Fruit fly (Drosophila melanogaster) whole organism, prepupa: ENCODE data around the gene Ca-beta.
A peak's percentile ranks its signal among the peaks of the same experiment; 100 is the strongest.

Experiments
- CG10631 ChIP-seq: fragments of 200-800 bp; sonication (Bioruptor generic); optimal IDR thresholded peaks from 2 replicates; lab custom pipeline; 2016; ENCODE audit warnings: missing biosample characterization, missing genetic modification characterization
- CG10669 ChIP-seq: fragments of 200-800 bp; sonication (Bioruptor generic); optimal IDR thresholded peaks from 3 replicates; lab custom pipeline; 2018; ENCODE audit warnings: missing biosample characterization, mild to moderate bottlenecking, missing genetic modification characterization, moderate library complexity
- CG11762 ChIP-seq: fragments of 200-800 bp; sonication (Bioruptor generic); optimal IDR thresholded peaks from 3 replicates; lab custom pipeline; 2016; ENCODE audit warnings: missing biosample characterization, missing genetic modification characterization; ENCODE audit not compliant: insufficient read depth
- CG15336 ChIP-seq: fragments of 200-800 bp; sonication (Bioruptor generic); IDR thresholded peaks from 2 replicates; pipeline ENCODE4 v1.3.6; 2022; ENCODE audit warnings: missing biosample characterization, missing genetic modification characterization
- CG31627 ChIP-seq: fragments of 200-800 bp; sonication (Bioruptor generic); optimal IDR thresholded peaks from 3 replicates; lab custom pipeline; 2016; ENCODE audit warnings: missing biosample characterization, missing genetic modification characterization
- CG32006 ChIP-seq: fragments of 200-800 bp; sonication (Bioruptor generic); optimal IDR thresholded peaks from 3 replicates; lab custom pipeline; 2017; ENCODE audit warnings: missing biosample characterization, mild to moderate bottlenecking, missing genetic modification characterization
- CG4318 ChIP-seq: fragments of 200-800 bp; sonication (Bioruptor generic); optimal IDR thresholded peaks from 3 replicates; lab custom pipeline; 2017; ENCODE audit warnings: missing biosample characterization, mild to moderate bottlenecking, missing genetic modification characterization
- CG6163 ChIP-seq: fragments of 200-800 bp; sonication (Bioruptor generic); IDR thresholded peaks from 3 replicates; pipeline ENCODE4 v1.3.6; 2022; ENCODE audit warnings: missing biosample characterization, missing genetic modification characterization
- CG6792 ChIP-seq: fragments of 200-800 bp; sonication (Bioruptor generic); optimal IDR thresholded peaks from 3 replicates; lab custom pipeline; 2016; ENCODE audit warnings: missing biosample characterization, missing genetic modification characterization
- CG6854 ChIP-seq: fragments of 200-800 bp; sonication (Bioruptor generic); optimal IDR thresholded peaks from 2 replicates; lab custom pipeline; 2017; ENCODE audit warnings: missing biosample characterization, mild to moderate bottlenecking, missing genetic modification characterization
- CG7368 ChIP-seq: fragments of 200-800 bp; sonication (Bioruptor generic); optimal IDR thresholded peaks from 3 replicates; lab custom pipeline; 2016; ENCODE audit warnings: missing biosample characterization, missing genetic modification characterization
- CG8119 ChIP-seq: fragments of 200-800 bp; sonication (Bioruptor generic); IDR thresholded peaks from 3 replicates; pipeline ENCODE4 v1.3.6; 2022; ENCODE audit warnings: missing biosample characterization, missing genetic modification characterization
- CG8319 ChIP-seq: fragments of 200-800 bp; sonication (Bioruptor generic); optimal IDR thresholded peaks from 3 replicates; lab custom pipeline; 2016; ENCODE audit warnings: missing biosample characterization, missing genetic modification characterization
- CG8632 ChIP-seq: fragments of 200-800 bp; sonication (Bioruptor generic); optimal IDR thresholded peaks from 3 replicates; lab custom pipeline; 2016; ENCODE audit warnings: missing biosample characterization, missing genetic modification characterization
- Eip75B ChIP-seq: fragments of 200-800 bp; sonication (Bioruptor generic); optimal IDR thresholded peaks from 3 replicates; lab custom pipeline; 2016; ENCODE audit warnings: missing biosample characterization, missing genetic modification characterization
- Eip93F ChIP-seq: fragments of 200-800 bp; sonication (Bioruptor generic); optimal IDR thresholded peaks from 2 replicates; lab custom pipeline; 2016; ENCODE audit warnings: missing biosample characterization, mild to moderate bottlenecking, missing genetic modification characterization
- Ets21C ChIP-seq: fragments of 200-800 bp; sonication (Bioruptor generic); optimal IDR thresholded peaks from 3 replicates; lab custom pipeline; 2016; ENCODE audit warnings: missing biosample characterization, missing genetic modification characterization
- Gug ChIP-seq: fragments of 200-800 bp; sonication (Bioruptor generic); IDR thresholded peaks from 2 replicates; pipeline ENCODE4 v1.3.6; 2022; ENCODE audit warnings: missing biosample characterization, missing genetic modification characterization
- Hr38 ChIP-seq: sonication (Bioruptor generic); optimal IDR thresholded peaks from 2 replicates; lab custom pipeline; 2016; ENCODE audit warnings: missing biosample characterization, missing genetic modification characterization
- Hr39 ChIP-seq: fragments of 200-800 bp; sonication (Bioruptor generic); optimal IDR thresholded peaks from 2 replicates; lab custom pipeline; 2016; ENCODE audit warnings: missing biosample characterization, missing genetic modification characterization
- Hr4 ChIP-seq: fragments of 200-800 bp; sonication (Bioruptor generic); optimal IDR thresholded peaks from 3 replicates; lab custom pipeline; 2016; ENCODE audit warnings: missing biosample characterization, missing genetic modification characterization
- OdsH ChIP-seq: fragments of 200-800 bp; sonication (Bioruptor generic); optimal IDR thresholded peaks from 3 replicates; lab custom pipeline; 2016; ENCODE audit warnings: missing biosample characterization, missing genetic modification characterization
- Sox102F ChIP-seq: fragments of 200-800 bp; sonication (Bioruptor generic); optimal IDR thresholded peaks from 2 replicates; lab custom pipeline; 2016; ENCODE audit warnings: missing biosample characterization, mild to moderate bottlenecking, missing genetic modification characterization
- Sox15 ChIP-seq: fragments of 200-800 bp; sonication (Bioruptor generic); optimal IDR thresholded peaks from 3 replicates; lab custom pipeline; 2016; ENCODE audit warnings: missing biosample characterization, missing genetic modification characterization
- cyc ChIP-seq: fragments of 200-800 bp; sonication (Bioruptor generic); optimal IDR thresholded peaks from 3 replicates; lab custom pipeline; 2016; ENCODE audit warnings: missing biosample characterization, missing genetic modification characterization
- dac ChIP-seq: fragments of 200-800 bp; sonication (Bioruptor generic); optimal IDR thresholded peaks from 2 replicates; lab custom pipeline; 2017; ENCODE audit warnings: missing biosample characterization, mild to moderate bottlenecking, missing genetic modification characterization
- dsx ChIP-seq: fragments of 200-800 bp; optimal IDR thresholded peaks from 3 replicates; lab custom pipeline; 2019; ENCODE audit warnings: missing biosample characterization, mild to moderate bottlenecking, missing genetic modification characterization, moderate library complexity; ENCODE audit not compliant: poor library complexity, severe bottlenecking
- eg ChIP-seq: fragments of 200-800 bp; sonication (Bioruptor generic); IDR thresholded peaks from 3 replicates; pipeline ENCODE4 v1.3.6; 2022; ENCODE audit warnings: missing biosample characterization, missing genetic modification characterization
- esn ChIP-seq: fragments of 200-800 bp; sonication (Bioruptor generic); optimal IDR thresholded peaks from 2 replicates; lab custom pipeline; 2016; ENCODE audit warnings: missing biosample characterization, mild to moderate bottlenecking, missing genetic modification characterization, moderate library complexity
- fd85E ChIP-seq: fragments of 200-800 bp; sonication (Bioruptor generic); optimal IDR thresholded peaks from 3 replicates; lab custom pipeline; 2016; ENCODE audit warnings: missing biosample characterization, missing genetic modification characterization
- fkh ChIP-seq: fragments of 200-800 bp; sonication (Bioruptor generic); optimal IDR thresholded peaks from 3 replicates; lab custom pipeline; 2017; ENCODE audit warnings: missing biosample characterization, mild to moderate bottlenecking, missing genetic modification characterization, moderate library complexity
- lz ChIP-seq: fragments of 200-800 bp; sonication (Bioruptor generic); optimal IDR thresholded peaks from 3 replicates; lab custom pipeline; 2016; ENCODE audit warnings: missing biosample characterization, missing genetic modification characterization
- pdm3 ChIP-seq: fragments of 200-800 bp; sonication (Bioruptor generic); optimal IDR thresholded peaks from 3 replicates; lab custom pipeline; 2016; ENCODE audit warnings: missing biosample characterization, missing genetic modification characterization
- spab ChIP-seq: fragments of 200-800 bp; sonication (Bioruptor generic); optimal IDR thresholded peaks from 2 replicates; lab custom pipeline; 2017; ENCODE audit warnings: missing biosample characterization, mild to moderate bottlenecking, missing genetic modification characterization, missing genetic modification reagents
- ss ChIP-seq, 2 experiments: fragments of 200-800 bp; sonication (Bioruptor generic); optimal IDR thresholded peaks; 2 replicates in 1 of 2; 3 replicates in 1 of 2; lab custom pipeline; 2017 to 2018; ENCODE audit warnings: mild to moderate bottlenecking in 2 of 2, missing biosample characterization in 2 of 2, missing genetic modification characterization in 2 of 2, moderate library complexity in 1 of 2
- topi ChIP-seq: fragments of 200-800 bp; sonication (Bioruptor generic); optimal IDR thresholded peaks from 3 replicates; lab custom pipeline; 2016; ENCODE audit warnings: missing biosample characterization, missing genetic modification characterization

The Ca-beta gene

DNA sequence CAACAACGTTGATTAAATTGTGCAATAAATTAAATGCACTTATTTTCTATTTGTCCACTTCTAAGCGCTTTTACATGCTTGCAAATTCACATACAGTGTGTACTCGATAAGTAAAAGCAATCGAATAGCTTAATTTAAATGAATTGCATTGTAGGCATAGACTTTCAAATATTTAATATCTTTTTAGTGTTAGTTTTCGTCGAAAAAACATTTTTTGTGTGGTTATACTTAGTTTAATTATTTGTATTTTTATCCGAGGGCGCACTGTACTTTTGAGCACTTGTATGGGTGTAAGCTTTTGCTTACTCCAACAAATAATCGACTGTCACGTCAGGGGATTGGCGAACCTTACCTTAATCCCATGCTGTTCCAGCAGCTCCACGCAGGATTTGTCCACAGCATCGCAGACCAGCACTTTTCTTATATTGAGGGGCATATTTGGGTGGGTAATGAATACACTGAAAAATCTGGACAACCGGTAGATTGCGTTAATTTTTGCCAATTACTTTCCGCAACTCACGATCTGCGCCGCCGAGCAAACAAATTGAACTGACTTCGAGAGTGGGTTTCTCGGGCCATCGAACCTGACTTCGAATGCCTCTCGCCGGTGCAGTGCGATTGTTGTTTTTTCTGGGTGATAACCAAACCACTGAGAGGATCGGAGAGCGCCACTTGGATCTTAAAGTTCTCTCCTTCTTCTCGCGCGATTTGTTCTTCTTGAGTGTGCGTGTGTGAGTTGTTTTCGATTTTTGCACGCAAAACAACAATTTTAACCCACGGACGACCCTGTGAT is 48.0 kb downstream of the Ca-beta start, which contains the start of gene CG6287 (continued):
- peak; percentile 99 for TF ChIP-seq eg (GFP tag; lab: Robert Waterston, UW)
- TF ChIP-seq Eip93F (GFP tag; lab: Kevin White, UChicago) = peak; percentile 61
- peak; percentile 95 for TF ChIP-seq CG8319 (GFP tag; lab: Kevin White, UChicago)
- peak; percentile 97 for TF ChIP-seq OdsH (GFP tag; lab: Kevin White, UChicago)
- TF ChIP-seq CG6854 (GFP tag; lab: Kevin White, UChicago) = no peak
- TF ChIP-seq Gug (GFP tag; lab: Robert Waterston, UW) = peak; percentile 97
- TF ChIP-seq fd85E (GFP tag; lab: Kevin White, UChicago) = peak; percentile 46
- peak; percentile 92 for TF ChIP-seq CG4318 (GFP tag; lab: Kevin White, UChicago)
- TF ChIP-seq dac = no peak
- TF ChIP-seq CG31627 = peak; percentile 97
- peak; percentile 95 for TF ChIP-seq CG10631 (GFP tag; lab: Kevin White, UChicago)
- TF ChIP-seq Hr39 = peak; percentile 96
- peak; percentile 97 for TF ChIP-seq cyc (GFP tag; lab: Kevin White, UChicago)
- peak; percentile 97 for TF ChIP-seq CG32006
- TF ChIP-seq Ets21C (GFP tag; lab: Kevin White, UChicago) = peak; percentile 91
- peak; percentile 93 for TF ChIP-seq CG11762 (GFP tag; lab: Kevin White, UChicago)
- peak; percentile 97 for TF ChIP-seq CG15336 (GFP tag; lab: Robert Waterston, UW)
- TF ChIP-seq lz = peak; percentile 95
- TF ChIP-seq CG6163 (GFP tag; lab: Robert Waterston, UW) = peak; percentile 96
- TF ChIP-seq Sox15 = peak; percentile 93
- peak; percentile 94 for TF ChIP-seq CG6792 (GFP tag; lab: Kevin White, UChicago)
- TF ChIP-seq Hr38 (GFP tag; lab: Kevin White, UChicago) = peak; percentile 56
- peak; percentile 84 for TF ChIP-seq spab (GFP tag; lab: Kevin White, UChicago)
- peak; percentile 93 for TF ChIP-seq CG7368
- TF ChIP-seq topi (GFP tag; lab: Kevin White, UChicago) = peak; percentile 95

DNA sequence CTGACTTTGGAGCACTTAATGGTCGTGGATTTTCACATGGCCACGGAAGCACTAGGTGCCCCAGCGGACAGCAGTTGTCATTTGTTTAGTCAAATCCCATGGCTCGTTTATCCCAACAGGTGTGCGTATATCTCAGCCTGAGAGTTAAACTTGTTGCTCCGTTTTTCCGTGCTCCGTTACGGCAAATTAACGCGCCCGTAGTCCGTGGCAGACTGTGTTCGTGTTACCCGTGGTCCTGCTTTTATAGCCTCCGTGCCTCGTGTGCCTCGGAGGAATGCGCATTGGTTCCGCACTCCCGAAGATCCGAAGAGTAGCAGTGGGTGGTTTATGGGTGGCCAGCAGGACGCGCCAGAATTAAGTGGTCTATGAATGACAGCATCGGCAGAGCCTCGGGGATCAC is 54.4 kb downstream of the Ca-beta start, which contains the start of gene Gyc32E:
Gene Gyc32E (minus strand): TSS at position 133 of the 400 bp plus-strand sequence.
- TF ChIP-seq ss (GFP tag; optimal IDR thresholded peaks at IDR 0.05; lab: Kevin White, UChicago) = no peak
- no peak for TF ChIP-seq spab (GFP tag; lab: Kevin White, UChicago)
- no peak for TF ChIP-seq CG6854 (GFP tag; lab: Kevin White, UChicago)
- TF ChIP-seq Gug (GFP tag; lab: Robert Waterston, UW) = no peak
- no peak for TF ChIP-seq Sox102F (GFP tag; lab: Kevin White, UChicago)
- no peak for TF ChIP-seq esn (GFP tag; lab: Kevin White, UChicago)
- TF ChIP-seq CG8119 (GFP tag; lab: Robert Waterston, UW) = no peak
- no peak for TF ChIP-seq CG10669 (GFP tag; lab: Kevin White, UChicago)
- no peak for TF ChIP-seq CG6163 (GFP tag; lab: Robert Waterston, UW)
- no peak for TF ChIP-seq CG8632 (GFP tag; lab: Kevin White, UChicago)
- no peak for TF ChIP-seq Eip75B (GFP tag; lab: Kevin White, UChicago)
- TF ChIP-seq fd85E (GFP tag; lab: Kevin White, UChicago) = no peak
- no peak for TF ChIP-seq fkh (GFP tag; lab: Kevin White, UChicago)
- TF ChIP-seq dsx (GFP tag; lab: Kevin White, UChicago) = no peak
- TF ChIP-seq pdm3 (GFP tag; lab: Kevin White, UChicago) = no peak
- TF ChIP-seq Hr4 (GFP tag; lab: Kevin White, UChicago) = no peak
- TF ChIP-seq CG6792 (GFP tag; lab: Kevin White, UChicago) = no peak
- TF ChIP-seq CG15336 (GFP tag; lab: Robert Waterston, UW) = no peak
- no peak for TF ChIP-seq cyc (GFP tag; lab: Kevin White, UChicago)
- no peak for TF ChIP-seq lz
